Fruit fly (Drosophila melanogaster) whole organism, wandering third instar larva: ENCODE data around the gene CG31730.

Source experiments
- Abd-B ChIP-seq: fragments of >200 bp; optimal IDR thresholded peaks from 2 replicates; lab custom pipeline; 2017; ENCODE audit warnings: missing biosample characterization, missing genetic modification characterization
- CG32264 ChIP-seq: fragments of 200-800 bp; sonication (Bioruptor generic); optimal IDR thresholded peaks from 2 replicates; lab custom pipeline; 2016; ENCODE audit warnings: missing biosample characterization, missing genetic modification characterization
- CG9705 ChIP-seq: fragments of 200-800 bp; sonication (Bioruptor generic); optimal IDR thresholded peaks from 2 replicates; lab custom pipeline; 2018; ENCODE audit warnings: missing biosample characterization, mild to moderate bottlenecking, missing genetic modification characterization
- CrebA ChIP-seq: fragments of 200-800 bp; sonication (Bioruptor generic); optimal IDR thresholded peaks from 2 replicates; lab custom pipeline; 2016; ENCODE audit warnings: missing biosample characterization, mild to moderate bottlenecking, missing genetic modification characterization, borderline replicate concordance
- Dif ChIP-seq: fragments of 200-275, 200-300 bp; sonication (Bioruptor generic); optimal IDR thresholded peaks from 2 replicates; lab custom pipeline; 2018; ENCODE audit warnings: missing biosample characterization, missing genetic modification characterization; ENCODE audit not compliant: partially characterized antibody
- GATAd ChIP-seq: sonication (Bioruptor generic); optimal IDR thresholded peaks from 2 replicates; lab custom pipeline; 2016; ENCODE audit warnings: missing biosample characterization, missing genetic modification characterization
- HLH106 ChIP-seq: fragments of 200-800 bp; optimal IDR thresholded peaks from 3 replicates; lab custom pipeline; 2019; ENCODE audit warnings: missing biosample characterization, mild to moderate bottlenecking, missing genetic modification characterization, moderate library complexity
- Hnf4 ChIP-seq: fragments of 200-800 bp; sonication (Bioruptor generic); optimal IDR thresholded peaks from 2 replicates; lab custom pipeline; 2016; ENCODE audit warnings: missing biosample characterization, mild to moderate bottlenecking, missing genetic modification characterization
- Hr83 ChIP-seq: fragments of 200-300 bp; sonication (Bioruptor generic); optimal IDR thresholded peaks from 2 replicates; lab custom pipeline; 2016; ENCODE audit warnings: missing biosample characterization, mild to moderate bottlenecking, missing genetic modification characterization, moderate library complexity; ENCODE audit not compliant: poor library complexity, severe bottlenecking
- Mio ChIP-seq: sonication (Bioruptor generic); optimal IDR thresholded peaks from 2 replicates; lab custom pipeline; 2016; ENCODE audit warnings: missing biosample characterization, missing genetic modification characterization
- Myc ChIP-seq: fragments of >200 bp; optimal IDR thresholded peaks from 2 replicates; lab custom pipeline; 2017
- OdsH ChIP-seq: fragments of 200-800 bp; sonication (Bioruptor generic); optimal IDR thresholded peaks from 2 replicates; lab custom pipeline; 2016; ENCODE audit warnings: missing biosample characterization, mild to moderate bottlenecking, missing genetic modification characterization
- Rel ChIP-seq, 2 experiments: fragments of 200-800 bp; sonication (Bioruptor generic) in 1 of 2; optimal IDR thresholded peaks; 2 replicates in 1 of 2; 3 replicates in 1 of 2; lab custom pipeline; 2016 to 2019; ENCODE audit warnings: mild to moderate bottlenecking in 2 of 2, missing biosample characterization in 2 of 2, missing genetic modification characterization in 2 of 2, moderate library complexity in 1 of 2
- Sp1 ChIP-seq: fragments of 200-800 bp; sonication (Bioruptor generic); optimal IDR thresholded peaks from 3 replicates; lab custom pipeline; 2019; ENCODE audit warnings: missing biosample characterization, mild to moderate bottlenecking, missing genetic modification characterization, moderate library complexity
- Vsx2 ChIP-seq: fragments of 200-300, 225-300 bp; sonication (Bioruptor generic); optimal IDR thresholded peaks from 2 replicates; lab custom pipeline; 2018; ENCODE audit warnings: missing biosample characterization, missing genetic modification characterization; ENCODE audit not compliant: partially characterized antibody
- br ChIP-seq: fragments of 200-800 bp; sonication (Bioruptor generic); optimal IDR thresholded peaks from 2 replicates; lab custom pipeline; 2016; ENCODE audit warnings: missing biosample characterization, missing genetic modification characterization
- brk ChIP-seq: fragments of 200-800 bp; sonication (Bioruptor generic); optimal IDR thresholded peaks from 2 replicates; lab custom pipeline; 2016; ENCODE audit warnings: missing biosample characterization, mild to moderate bottlenecking, missing genetic modification characterization
- dl ChIP-seq, 2 experiments: fragments of 175-275, 200-275 bp in 1 of 2; fragments of 200-275 bp in 1 of 2; sonication (Bioruptor generic); optimal IDR thresholded peaks; lab custom pipeline; 2018; ENCODE audit warnings: mild to moderate bottlenecking in 2 of 2, missing biosample characterization in 2 of 2, missing genetic modification characterization in 2 of 2, moderate library complexity in 2 of 2; ENCODE audit not compliant: partially characterized antibody in 2 of 2, insufficient read depth in 1 of 2
- dmrt93B ChIP-seq: fragments of 200-800 bp; sonication (Bioruptor generic); optimal IDR thresholded peaks from 2 replicates; lab custom pipeline; 2018; ENCODE audit warnings: missing biosample characterization, mild to moderate bottlenecking, missing genetic modification characterization
- ey ChIP-seq: fragments of 200-800 bp; sonication (Bioruptor generic); optimal IDR thresholded peaks from 2 replicates; lab custom pipeline; 2016; ENCODE audit warnings: missing biosample characterization, missing genetic modification characterization
- foxo ChIP-seq, 2 experiments: fragments of 200-800 bp; sonication (Bioruptor generic); optimal IDR thresholded peaks; 2 replicates in 1 of 2; 3 replicates in 1 of 2; lab custom pipeline; 2016 to 2017; ENCODE audit warnings: missing biosample characterization in 2 of 2, missing genetic modification characterization in 2 of 2
- fru ChIP-seq: fragments of 200-800 bp; sonication (Bioruptor generic); optimal IDR thresholded peaks from 3 replicates; lab custom pipeline; 2016; ENCODE audit warnings: missing biosample characterization, mild to moderate bottlenecking, missing genetic modification characterization
- h ChIP-seq: fragments of 200-800 bp; sonication (Bioruptor generic); optimal IDR thresholded peaks from 3 replicates; lab custom pipeline; 2016; ENCODE audit warnings: missing biosample characterization, mild to moderate bottlenecking, missing genetic modification characterization
- jim ChIP-seq: fragments of 175-275, 200-325 bp; sonication (Bioruptor generic); optimal IDR thresholded peaks from 2 replicates; lab custom pipeline; 2016; ENCODE audit warnings: missing biosample characterization, mild to moderate bottlenecking, missing genetic modification characterization
- lola ChIP-seq: fragments of >200 bp; optimal IDR thresholded peaks from 2 replicates; lab custom pipeline; 2017; ENCODE audit warnings: missing biosample characterization, missing genetic modification characterization
- psq ChIP-seq: fragments of 200-800 bp; sonication (Bioruptor generic); optimal IDR thresholded peaks from 3 replicates; lab custom pipeline; 2017; ENCODE audit warnings: missing biosample characterization, mild to moderate bottlenecking, missing genetic modification characterization, moderate library complexity
- rgr ChIP-seq: fragments of 200-800 bp; sonication (Bioruptor generic); optimal IDR thresholded peaks from 3 replicates; lab custom pipeline; 2016; ENCODE audit warnings: missing biosample characterization, mild to moderate bottlenecking, missing genetic modification characterization
- tai ChIP-seq: sonication (Bioruptor generic); optimal IDR thresholded peaks from 2 replicates; lab custom pipeline; 2016; ENCODE audit warnings: missing biosample characterization, missing genetic modification characterization
- usp ChIP-seq: fragments of >200 bp; optimal IDR thresholded peaks from 2 replicates; lab custom pipeline; 2017; ENCODE audit warnings: missing biosample characterization, missing genetic modification characterization
- woc ChIP-seq: sonication (Bioruptor generic); optimal IDR thresholded peaks from 2 replicates; lab custom pipeline; 2016; ENCODE audit warnings: missing biosample characterization, mild to moderate bottlenecking, missing genetic modification characterization

The CG31730 gene

dm6 chr2L:13295978-13296702 is 36.6 kb upstream of the CG31730 start:
- TF ChIP-seq Rel (GFP tag; optimal IDR thresholded peaks at IDR 0.05; lab: Kevin White, UChicago) (no peak), Rel (tag; optimal IDR thresholded peaks at IDR 0.05; lab: Kevin White, UChicago) (peak; percentile 20), Hr83 (GFP tag; lab: Kevin White, UChicago) (peak; percentile 27), jim (GFP tag; lab: Kevin White, UChicago) (no peak), br (GFP tag; lab: Kevin White, UChicago) (no peak), h (GFP tag; lab: Kevin White, UChicago) (peak; percentile 45)

dm6 chr2L:13292626-13293025 is 33.1 kb upstream of the CG31730 start, which contains the start of gene CG16824:
CG16824 (plus strand) TSS chr2L:13293009.
- no peak for TF ChIP-seq CG9705 (GFP tag; lab: Kevin White, UChicago)
- no peak for TF ChIP-seq tai (GFP tag; lab: Kevin White, UChicago)
- TF ChIP-seq CG32264 (GFP tag; lab: Kevin White, UChicago), result no peak
- no peak for TF ChIP-seq brk (GFP tag; lab: Kevin White, UChicago)
- no peak for TF ChIP-seq foxo (GFP tag; optimal IDR thresholded peaks at IDR 0.05; lab: Kevin White, UChicago)
- no peak for TF ChIP-seq HLH106 (tag; lab: Kevin White, UChicago)
- no peak for TF ChIP-seq h (GFP tag; lab: Kevin White, UChicago)
- TF ChIP-seq Myc, result no peak
- TF ChIP-seq usp (GFP tag; lab: Kevin White, UChicago), result no peak
- no peak for TF ChIP-seq Abd-B (GFP tag; lab: Kevin White, UChicago)
- TF ChIP-seq Hr83 (GFP tag; lab: Kevin White, UChicago), result no peak
- TF ChIP-seq woc, result no peak

dm6 chr2L:13291960-13292487 is 32.5 kb upstream of the CG31730 start:
- TF ChIP-seq usp (GFP tag; lab: Kevin White, UChicago) (no peak), Hr83 (GFP tag; lab: Kevin White, UChicago) (no peak), Rel (GFP tag; optimal IDR thresholded peaks at IDR 0.05; lab: Kevin White, UChicago) (no peak), Rel (tag; optimal IDR thresholded peaks at IDR 0.05; lab: Kevin White, UChicago) (no peak), jim (GFP tag; lab: Kevin White, UChicago) (no peak), fru (GFP tag; lab: Kevin White, UChicago) (no peak)

- TF ChIP-seq HLH106 (tag; lab: Kevin White, UChicago), result no peak
- TF ChIP-seq, all 38 proteins: peak for 0
Measured at dm6 chr2L:13291066-13291434, 31.5 kb upstream of the CG31730 start.

dm6 chr2L:13290276-13291065 is 30.9 kb upstream of the CG31730 start:
- TF ChIP-seq fru (GFP tag; lab: Kevin White, UChicago) (peak; percentile 18), Dif (GFP tag; lab: Kevin White, UChicago) (peak; percentile 18), br (GFP tag; lab: Kevin White, UChicago) (peak; percentile 34), foxo (GFP tag; optimal IDR thresholded peaks at IDR 0.05; lab: Kevin White, UChicago) (peak; percentile 7 to 30), ey (GFP tag; lab: Kevin White, UChicago) (peak; percentile 20), HLH106 (tag; lab: Kevin White, UChicago) (peak; percentile 26), Mio (GFP tag; lab: Kevin White, UChicago) (no peak), Abd-B (GFP tag; lab: Kevin White, UChicago) (no peak), rgr (GFP tag; lab: Kevin White, UChicago) (peak; percentile 73), CG32264 (GFP tag; lab: Kevin White, UChicago) (peak; percentile 2), Hr83 (GFP tag; lab: Kevin White, UChicago) (peak; percentile 92), GATAd (GFP tag; lab: Kevin White, UChicago) (no peak), dl (GFP tag; optimal IDR thresholded peaks at IDR 0.05; lab: Kevin White, UChicago; ENCODE audit: insufficient read depth in 1 of 2, partially characterized antibody in 2 of 2) (peak in 1 of 2 experiments; percentile 6), dmrt93B (GFP tag; lab: Kevin White, UChicago) (no peak), CrebA (GFP tag; lab: Kevin White, UChicago) (peak; percentile 46), Vsx2 (GFP tag; lab: Kevin White, UChicago) (peak; percentile 57), Rel (GFP tag; optimal IDR thresholded peaks at IDR 0.05; lab: Kevin White, UChicago) (no peak), Rel (tag; optimal IDR thresholded peaks at IDR 0.05; lab: Kevin White, UChicago) (peak; percentile 96), psq (GFP tag; lab: Kevin White, UChicago) (peak; percentile 22), OdsH (GFP tag; lab: Kevin White, UChicago) (peak; percentile 61), h (GFP tag; lab: Kevin White, UChicago) (peak; percentile 39), jim (GFP tag; lab: Kevin White, UChicago) (peak; percentile 30), CG9705 (GFP tag; lab: Kevin White, UChicago) (no peak), lola (GFP tag; lab: Kevin White, UChicago) (no peak), Sp1 (GFP tag; lab: Kevin White, UChicago) (peak; percentile 63), Hnf4 (GFP tag; lab: Kevin White, UChicago) (peak; percentile 38), woc (no peak)
